Fruit fly (Drosophila melanogaster) whole organism, embryonic: ENCODE data around the gene RpS28-like.

Source experiments
- ATbp ChIP-seq: fragments of 200-800 bp; sonication (Bioruptor generic); optimal IDR thresholded peaks from 2 replicates; lab custom pipeline; 2017; ENCODE audit warnings: missing biosample characterization, mild to moderate bottlenecking, missing genetic modification characterization, missing genetic modification reagents
- B-H2 ChIP-seq: fragments of 200-800 bp; sonication (Bioruptor generic); optimal IDR thresholded peaks from 2 replicates; lab custom pipeline; 2018; ENCODE audit warnings: missing biosample characterization, mild to moderate bottlenecking, missing genetic modification characterization
- CG10267 ChIP-seq: fragments of 200-800 bp; sonication (Bioruptor generic); optimal IDR thresholded peaks from 2 replicates; lab custom pipeline; 2018; ENCODE audit warnings: missing biosample characterization, mild to moderate bottlenecking, missing genetic modification characterization, moderate library complexity
- CG10565 ChIP-seq: fragments of 200-800 bp; sonication (Bioruptor generic); optimal IDR thresholded peaks from 3 replicates; lab custom pipeline; 2016; ENCODE audit warnings: missing biosample characterization, mild to moderate bottlenecking, missing genetic modification characterization
- CG12071 ChIP-seq: fragments of 200-800 bp; sonication (Bioruptor generic); optimal IDR thresholded peaks from 3 replicates; lab custom pipeline; 2018; ENCODE audit warnings: missing biosample characterization, mild to moderate bottlenecking, missing genetic modification characterization
- CG12155 ChIP-seq: fragments of 200-800 bp; sonication (Bioruptor generic); optimal IDR thresholded peaks from 3 replicates; lab custom pipeline; 2016; ENCODE audit warnings: missing biosample characterization, missing genetic modification characterization
- CG15269 ChIP-seq: fragments of 200-800 bp; sonication (Bioruptor generic); optimal IDR thresholded peaks from 2 replicates; lab custom pipeline; 2018; ENCODE audit warnings: missing biosample characterization, mild to moderate bottlenecking, missing genetic modification characterization, moderate library complexity
- CG16815 ChIP-seq: fragments of 200-800 bp; sonication (Bioruptor generic); optimal IDR thresholded peaks from 3 replicates; lab custom pipeline; 2017; ENCODE audit warnings: missing biosample characterization, mild to moderate bottlenecking, missing genetic modification characterization
- CG1832 ChIP-seq: fragments of 200-800 bp; sonication (Bioruptor generic); optimal IDR thresholded peaks from 2 replicates; lab custom pipeline; 2017; ENCODE audit warnings: missing biosample characterization, mild to moderate bottlenecking, missing genetic modification characterization, inconsistent platforms
- CG30020 ChIP-seq: fragments of 200-800 bp; optimal IDR thresholded peaks from 2 replicates; lab custom pipeline; 2019; ENCODE audit warnings: missing biosample characterization, mild to moderate bottlenecking, missing genetic modification characterization, moderate library complexity
- CG31224 ChIP-seq: fragments of 200-800 bp; sonication (Bioruptor generic); IDR thresholded peaks from 2 replicates; pipeline ENCODE4 v1.3.6; 2022; ENCODE audit warnings: missing biosample characterization, missing genetic modification characterization
- CG31388 ChIP-seq: fragments of 200-800 bp; sonication (Bioruptor generic); optimal IDR thresholded peaks from 2 replicates; lab custom pipeline; 2016; ENCODE audit warnings: missing biosample characterization, missing genetic modification characterization
- CG34224 ChIP-seq: fragments of 200-800 bp; sonication (Bioruptor generic); IDR thresholded peaks from 3 replicates; pipeline ENCODE4 v1.3.6; 2022; ENCODE audit warnings: missing biosample characterization, missing genetic modification characterization; ENCODE audit not compliant: partially characterized antibody
- CG4424 ChIP-seq: fragments of 200-800 bp; sonication (Bioruptor generic); optimal IDR thresholded peaks from 3 replicates; lab custom pipeline; 2016; ENCODE audit warnings: missing biosample characterization, missing genetic modification characterization
- CG4617 ChIP-seq: fragments of 200-800 bp; sonication (Bioruptor generic); optimal IDR thresholded peaks from 3 replicates; lab custom pipeline; 2016; ENCODE audit warnings: missing biosample characterization, missing genetic modification characterization, borderline replicate concordance
- CG7357 ChIP-seq: fragments of 200-800 bp; sonication (Bioruptor generic); IDR thresholded peaks from 3 replicates; pipeline ENCODE4 v1.3.6; 2022; ENCODE audit warnings: missing biosample characterization, missing genetic modification characterization
- CG8944 ChIP-seq: fragments of 200-800 bp; sonication (Bioruptor generic); optimal IDR thresholded peaks from 3 replicates; lab custom pipeline; 2016; ENCODE audit warnings: missing biosample characterization, missing genetic modification characterization
- CG9727 ChIP-seq: fragments of 200-800 bp; sonication (Bioruptor generic); optimal IDR thresholded peaks from 3 replicates; lab custom pipeline; 2017; ENCODE audit warnings: missing biosample characterization, mild to moderate bottlenecking, missing genetic modification characterization
- D19A ChIP-seq: fragments of 200-800 bp; optimal IDR thresholded peaks from 3 replicates; lab custom pipeline; 2019; ENCODE audit warnings: missing biosample characterization, mild to moderate bottlenecking, missing genetic modification characterization, moderate library complexity
- Dad ChIP-seq: fragments of 200-800 bp; sonication (Bioruptor generic); optimal IDR thresholded peaks from 3 replicates; lab custom pipeline; 2016; ENCODE audit warnings: missing biosample characterization, missing genetic modification characterization
- Ets65A ChIP-seq: fragments of 200-800 bp; sonication (Bioruptor generic); peaks from one replicate; lab custom pipeline; 2016; ENCODE audit warnings: missing biosample characterization, missing genetic modification characterization
- H15 ChIP-seq: fragments of 200-800 bp; sonication (Bioruptor generic); IDR thresholded peaks from 3 replicates; pipeline ENCODE4 v1.3.6; 2022; ENCODE audit warnings: missing biosample characterization, missing genetic modification characterization
- H2.0 ChIP-seq: fragments of 200-800 bp; sonication (Bioruptor generic); IDR thresholded peaks from 2 replicates; pipeline ENCODE4 v1.3.6; 2022; ENCODE audit warnings: missing biosample characterization, missing genetic modification characterization
- Hr3 ChIP-seq: fragments of 200-800 bp; sonication (Bioruptor generic); optimal IDR thresholded peaks from 3 replicates; lab custom pipeline; 2016; ENCODE audit warnings: missing biosample characterization, missing genetic modification characterization
- Lhr ChIP-seq: fragments of 200-800 bp; sonication (Bioruptor generic); optimal IDR thresholded peaks from 3 replicates; lab custom pipeline; 2017; ENCODE audit warnings: mild to moderate bottlenecking, missing biosample characterization, missing genetic modification reagents, missing genetic modification characterization
- Lpt ChIP-seq: fragments of >200 bp; optimal IDR thresholded peaks from 2 replicates; lab custom pipeline; 2018; ENCODE audit warnings: missing biosample characterization, missing genetic modification characterization
- Oli ChIP-seq: fragments of 200-800 bp; sonication (Bioruptor generic); optimal IDR thresholded peaks from 2 replicates; lab custom pipeline; 2018; ENCODE audit warnings: missing biosample characterization, mild to moderate bottlenecking, missing genetic modification characterization, moderate library complexity
- PHDP ChIP-seq: fragments of 200-800 bp; sonication (Bioruptor generic); optimal IDR thresholded peaks from 3 replicates; lab custom pipeline; 2018; ENCODE audit warnings: missing biosample characterization, mild to moderate bottlenecking, missing genetic modification characterization, moderate library complexity
- Pdp1 ChIP-seq, 2 experiments: fragments of 200-800 bp; sonication (Bioruptor generic); optimal IDR thresholded peaks; 3 replicates each; lab custom pipeline; 2016; ENCODE audit warnings: missing biosample characterization in 2 of 2, missing genetic modification characterization in 2 of 2, mild to moderate bottlenecking in 1 of 2, moderate library complexity in 1 of 2
- Poxn ChIP-seq: fragments of 200-800 bp; sonication (Bioruptor generic); IDR thresholded peaks from 2 replicates; pipeline ENCODE4 v1.3.6; 2022; ENCODE audit warnings: missing biosample characterization, missing genetic modification characterization
- bcd ChIP-seq: fragments of 200-800 bp; sonication (Bioruptor generic); optimal IDR thresholded peaks from 2 replicates; lab custom pipeline; 2017; ENCODE audit warnings: missing biosample characterization, mild to moderate bottlenecking, missing genetic modification characterization
- btn ChIP-seq: fragments of 200-800 bp; sonication (Bioruptor generic); optimal IDR thresholded peaks from 2 replicates; lab custom pipeline; 2016; ENCODE audit warnings: missing biosample characterization, missing genetic modification characterization
- chif ChIP-seq, 2 experiments: fragments of 200-800 bp; sonication (Bioruptor generic); optimal IDR thresholded peaks; 3 replicates each; lab custom pipeline; 2016; ENCODE audit warnings: missing biosample characterization in 2 of 2, missing genetic modification characterization in 2 of 2
- cwo ChIP-seq: fragments of 200-800 bp; sonication (Bioruptor generic); optimal IDR thresholded peaks from 3 replicates; lab custom pipeline; 2017; ENCODE audit warnings: missing biosample characterization, missing genetic modification characterization, mild to moderate bottlenecking, moderate library complexity, missing genetic modification reagents
- emc ChIP-seq: fragments of 200-800 bp; sonication (Bioruptor generic); optimal IDR thresholded peaks from 2 replicates; lab custom pipeline; 2016; ENCODE audit warnings: missing biosample characterization, missing genetic modification characterization
- fd96Cb ChIP-seq: fragments of 200-800 bp; sonication (Bioruptor generic); optimal IDR thresholded peaks from 2 replicates; lab custom pipeline; 2018; ENCODE audit warnings: missing biosample characterization, mild to moderate bottlenecking, missing genetic modification characterization, moderate library complexity
- lmd ChIP-seq: fragments of 200-800 bp; sonication (Bioruptor generic); IDR thresholded peaks from 2 replicates; pipeline ENCODE4 v1.3.6; 2022; ENCODE audit warnings: missing biosample characterization, missing genetic modification characterization
- mld ChIP-seq: fragments of 200-800 bp; sonication (Bioruptor generic); IDR thresholded peaks from 3 replicates; pipeline ENCODE4 v1.3.6; 2022; ENCODE audit warnings: missing biosample characterization, missing genetic modification characterization; ENCODE audit not compliant: partially characterized antibody
- pho ChIP-seq: fragments of 200-800 bp; sonication (Bioruptor generic); optimal IDR thresholded peaks from 2 replicates; lab custom pipeline; 2016; ENCODE audit warnings: missing biosample characterization, missing genetic modification characterization
- prd ChIP-seq, 3 experiments: fragments of >200 bp in 2 of 3; fragments of 200-800 bp in 1 of 3; sonication (Bioruptor generic) in 1 of 3; optimal IDR thresholded peaks in 2 of 3; IDR thresholded peaks in 1 of 3; 2 replicates in 2 of 3; 3 replicates in 1 of 3; pipeline versions ENCODE4 v1.3.6 to Lab custom; 2017 to 2022; ENCODE audit warnings: missing biosample characterization in 1 of 3, missing genetic modification characterization in 1 of 3
- pros ChIP-seq: fragments of 200-800 bp; sonication (Bioruptor generic); optimal IDR thresholded peaks from 3 replicates; lab custom pipeline; 2019; ENCODE audit warnings: missing biosample characterization, mild to moderate bottlenecking, missing genetic modification characterization, moderate library complexity
- salm ChIP-seq: fragments of 200-800 bp; sonication (Bioruptor generic); optimal IDR thresholded peaks from 2 replicates; lab custom pipeline; 2018; ENCODE audit warnings: missing biosample characterization, mild to moderate bottlenecking, missing genetic modification characterization
- sob ChIP-seq: fragments of 200-800 bp; sonication (Bioruptor generic); IDR thresholded peaks from 2 replicates; pipeline ENCODE4 v1.3.6; 2022; ENCODE audit warnings: missing biosample characterization, missing genetic modification characterization
- sqz ChIP-seq: fragments of 200-800 bp; sonication (Bioruptor generic); optimal IDR thresholded peaks from 3 replicates; lab custom pipeline; 2018; ENCODE audit warnings: missing biosample characterization, mild to moderate bottlenecking, missing genetic modification characterization
- trh ChIP-seq: fragments of 200-800 bp; sonication (Bioruptor generic); optimal IDR thresholded peaks from 2 replicates; lab custom pipeline; 2016; ENCODE audit warnings: missing biosample characterization, missing genetic modification characterization
- vnd ChIP-seq: fragments of 200-800 bp; sonication (Bioruptor generic); IDR thresholded peaks from 3 replicates; pipeline ENCODE4 v1.3.6; 2022; ENCODE audit warnings: missing biosample characterization, missing genetic modification characterization; ENCODE audit not compliant: partially characterized antibody
- wdn ChIP-seq: fragments of 200-800 bp; sonication (Bioruptor generic); IDR thresholded peaks from 2 replicates; pipeline ENCODE4 v1.3.6; 2022; ENCODE audit warnings: missing biosample characterization, missing genetic modification characterization

The RpS28-like gene

DNA sequence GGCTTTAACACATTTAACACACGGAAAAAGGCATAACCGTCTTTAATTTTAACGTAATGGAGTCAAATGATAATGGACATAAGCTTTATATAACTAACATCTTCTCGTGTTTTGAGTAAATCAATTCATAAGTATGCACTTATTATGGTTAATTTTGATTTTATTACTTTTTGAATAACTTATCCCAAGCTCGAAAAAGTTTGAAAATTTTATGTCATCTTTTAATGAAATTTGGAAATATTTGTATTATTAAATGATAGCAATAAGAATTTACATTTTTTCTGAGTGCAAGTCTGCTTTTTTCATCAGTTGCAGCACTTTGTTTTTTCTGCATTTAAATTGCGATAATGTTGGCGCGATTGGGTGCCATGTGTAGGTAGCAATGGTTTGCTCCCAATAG is 11.2 kb downstream of the RpS28-like start (continued):
- no peak for TF ChIP-seq CG10565 (GFP tag; lab: Kevin White, UChicago)
- TF ChIP-seq Oli (tag; lab: Kevin White, UChicago), result peak; percentile 33
- TF ChIP-seq vnd, result no peak
- peak; percentile 3 for TF ChIP-seq CG9727 (GFP tag; lab: Kevin White, UChicago)
- no peak for TF ChIP-seq prd (optimal IDR thresholded peaks at IDR 0.05; lab: Kevin White, UChicago)
- 0 out of 3 replicates have a peak, but pooled peaks have one; percentile 6 for TF ChIP-seq prd (GFP tag; IDR thresholded peaks at IDR 0.05; lab: Robert Waterston, UW)
- no peak for TF ChIP-seq Pdp1 (GFP tag; optimal IDR thresholded peaks at IDR 0.05; lab: Kevin White, UChicago)
- no peak for TF ChIP-seq Poxn

DNA sequence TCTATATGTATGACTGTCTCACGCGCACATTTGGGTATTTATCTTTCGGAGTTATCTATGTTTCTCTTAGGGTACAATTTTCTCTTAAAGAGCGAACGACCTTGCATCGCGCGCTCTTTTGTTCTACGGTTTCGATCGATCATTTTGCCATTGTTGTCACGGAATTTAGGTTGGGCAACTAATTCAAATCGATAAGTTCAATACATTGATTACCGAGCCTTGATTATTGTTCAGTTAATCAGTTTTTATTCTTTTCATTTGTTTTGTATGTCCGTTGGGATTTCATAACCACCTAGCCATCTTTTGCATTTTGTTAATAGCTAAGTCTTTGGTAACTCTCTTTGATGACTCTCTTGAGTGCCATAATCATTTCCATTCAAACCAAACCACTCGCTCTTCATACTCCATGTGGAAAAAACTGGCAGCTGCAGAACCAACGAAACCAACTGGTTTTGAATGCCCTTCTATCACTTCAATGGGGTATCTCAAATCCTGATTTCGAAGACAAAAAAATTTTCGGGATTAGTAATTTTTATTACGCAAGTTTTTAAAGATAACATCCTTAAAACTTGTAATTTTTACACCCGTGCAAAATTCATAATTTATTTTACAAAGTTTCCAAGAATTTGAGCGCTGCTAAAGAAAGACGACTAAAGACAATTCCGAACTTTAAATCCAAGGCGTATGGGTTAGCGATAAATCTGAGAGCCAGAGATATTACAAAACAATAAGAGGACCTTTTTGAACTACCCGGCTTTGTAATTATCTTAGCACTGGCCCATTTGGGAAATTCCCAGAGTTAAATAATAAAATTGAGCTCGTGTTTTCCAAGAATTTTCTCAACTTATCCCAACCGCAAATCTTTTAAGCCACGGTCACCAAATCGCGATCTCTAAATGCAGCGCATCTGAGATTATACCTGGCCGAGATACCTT is 12.0 kb downstream of the RpS28-like start:
- TF ChIP-seq CG31224 (GFP tag; lab: Robert Waterston, UW) (peak; percentile 55), pros (GFP tag; lab: Kevin White, UChicago) (peak; percentile 78), Lpt (GFP tag; lab: Kevin White, UChicago) (no peak), salm (tag; lab: Kevin White, UChicago) (no peak), PHDP (tag; lab: Kevin White, UChicago) (no peak), trh (GFP tag; lab: Kevin White, UChicago) (no peak), CG1832 (GFP tag; lab: Kevin White, UChicago) (no peak), CG34224 (GFP tag; lab: Robert Waterston, UW) (no peak), fd96Cb (tag; lab: Kevin White, UChicago) (no peak), Dad (GFP tag; lab: Kevin White, UChicago) (no peak), CG30020 (tag; lab: Kevin White, UChicago) (no peak), CG7357 (GFP tag; lab: Robert Waterston, UW) (peak; percentile 4; the same call in 1 of the 3 replicates), sob (no peak), lmd (GFP tag; lab: Robert Waterston, UW) (peak; percentile 8), btn (GFP tag; lab: Kevin White, UChicago) (no peak), H15 (GFP tag; lab: Robert Waterston, UW) (no peak), chif (GFP tag; optimal IDR thresholded peaks at IDR 0.05; lab: Kevin White, UChicago) (peak in 1 of 2 experiments; percentile 42), CG10267 (tag; lab: Kevin White, UChicago) (no peak), mld (no peak), wdn (0 out of 2 replicates have a peak, but pooled peaks have one; percentile 9), CG8944 (GFP tag; lab: Kevin White, UChicago) (peak; percentile 37), CG16815 (GFP tag; lab: Kevin White, UChicago) (peak; percentile 30), emc (GFP tag; lab: Kevin White, UChicago) (no peak), CG4617 (no peak), sqz (no peak), H2.0 (no peak), Hr3 (GFP tag; lab: Kevin White, UChicago) (no peak), CG4424 (GFP tag; lab: Kevin White, UChicago) (peak; percentile 30), CG15269 (tag; lab: Kevin White, UChicago) (no peak), cwo (GFP tag; lab: Kevin White, UChicago) (no peak), ATbp (GFP tag; lab: Kevin White, UChicago) (no peak), B-H2 (no peak), Ets65A (GFP tag; lab: Kevin White, UChicago) (peak; percentile 93), CG12155 (no peak), Lhr (GFP tag; lab: Kevin White, UChicago) (no peak), CG12071 (GFP tag; lab: Kevin White, UChicago) (no peak), CG31388 (GFP tag; lab: Kevin White, UChicago) (no peak), pho (no peak), D19A (no peak), bcd (no peak)
